Fruit fly (Drosophila melanogaster) whole organism, embryonic: ENCODE data around the gene nan.

ENCODE experiments used
- ATbp ChIP-seq: fragments of 200-800 bp; sonication (Bioruptor generic); optimal IDR thresholded peaks from 2 replicates; lab custom pipeline; 2017; ENCODE audit warnings: missing biosample characterization, mild to moderate bottlenecking, missing genetic modification characterization, missing genetic modification reagents
- Abd-B ChIP-seq: fragments of 200-800 bp; sonication (Bioruptor generic); optimal IDR thresholded peaks from 2 replicates; lab custom pipeline; 2018; ENCODE audit warnings: missing biosample characterization, mild to moderate bottlenecking, missing genetic modification characterization, moderate library complexity
- CG10147 ChIP-seq: fragments of 200-800 bp; sonication (Bioruptor generic); optimal IDR thresholded peaks from 2 replicates; lab custom pipeline; 2019; ENCODE audit warnings: missing biosample characterization, mild to moderate bottlenecking, missing genetic modification characterization, moderate library complexity
- CG1024 ChIP-seq: fragments of 200-800 bp; sonication (Bioruptor generic); IDR thresholded peaks from 2 replicates; pipeline ENCODE4 v1.3.6; 2022; ENCODE audit warnings: missing biosample characterization, missing genetic modification characterization
- CG11504 ChIP-seq: fragments of 200-800 bp; sonication (Bioruptor generic); optimal IDR thresholded peaks from 3 replicates; lab custom pipeline; 2019; ENCODE audit warnings: missing biosample characterization, mild to moderate bottlenecking, missing genetic modification characterization, moderate library complexity
- CG12236 ChIP-seq: fragments of 200-800 bp; sonication (Bioruptor generic); optimal IDR thresholded peaks from 2 replicates; lab custom pipeline; 2016; ENCODE audit warnings: missing biosample characterization, missing genetic modification characterization
- CG14050 ChIP-seq: fragments of 200-800 bp; sonication (Bioruptor generic); IDR thresholded peaks from 3 replicates; pipeline ENCODE4 v1.3.6; 2022; ENCODE audit warnings: missing biosample characterization, missing genetic modification characterization
- CG15479 ChIP-seq: fragments of 200-800 bp; sonication (Bioruptor generic); optimal IDR thresholded peaks from 3 replicates; lab custom pipeline; 2019; ENCODE audit warnings: missing biosample characterization, mild to moderate bottlenecking, missing genetic modification characterization, moderate library complexity
- CG16815 ChIP-seq: fragments of 200-800 bp; sonication (Bioruptor generic); optimal IDR thresholded peaks from 3 replicates; lab custom pipeline; 2017; ENCODE audit warnings: missing biosample characterization, mild to moderate bottlenecking, missing genetic modification characterization
- CG17385 ChIP-seq: fragments of 200-800 bp; sonication (Bioruptor generic); optimal IDR thresholded peaks from 3 replicates; lab custom pipeline; 2018; ENCODE audit warnings: missing biosample characterization, mild to moderate bottlenecking, missing genetic modification characterization
- CG17612 ChIP-seq: fragments of 200-800 bp; sonication (Bioruptor generic); IDR thresholded peaks from 2 replicates; pipeline ENCODE4 v1.3.6; 2022; ENCODE audit warnings: missing biosample characterization, missing genetic modification characterization
- CG17802 ChIP-seq: fragments of 200-800 bp; sonication (Bioruptor generic); optimal IDR thresholded peaks from 2 replicates; lab custom pipeline; 2018; ENCODE audit warnings: missing biosample characterization, mild to moderate bottlenecking, missing genetic modification characterization, moderate library complexity
- CG2678 ChIP-seq: fragments of 200-800 bp; sonication (Bioruptor generic); optimal IDR thresholded peaks from 3 replicates; lab custom pipeline; 2019; ENCODE audit warnings: missing biosample characterization, mild to moderate bottlenecking, missing genetic modification characterization, moderate library complexity
- CG4282 ChIP-seq: fragments of 200-800 bp; sonication (Bioruptor generic); optimal IDR thresholded peaks from 2 replicates; lab custom pipeline; 2016; ENCODE audit warnings: missing biosample characterization, missing genetic modification characterization
- CG4854 ChIP-seq: fragments of 200-800 bp; sonication (Bioruptor generic); optimal IDR thresholded peaks from 2 replicates; lab custom pipeline; 2016; ENCODE audit warnings: missing biosample characterization, missing genetic modification characterization, inconsistent platforms
- CG8388 ChIP-seq: fragments of 200-800 bp; sonication (Bioruptor generic); optimal IDR thresholded peaks from 2 replicates; lab custom pipeline; 2019; ENCODE audit warnings: missing biosample characterization, mild to moderate bottlenecking, missing genetic modification characterization, moderate library complexity
- CrebB ChIP-seq: fragments of 200-800 bp; sonication (Bioruptor generic); optimal IDR thresholded peaks from 3 replicates; lab custom pipeline; 2018; ENCODE audit warnings: missing biosample characterization, mild to moderate bottlenecking, missing genetic modification characterization
- D ChIP-seq, 2 experiments: fragments of 200-800 bp in 1 of 2; fragments of >200 bp in 1 of 2; sonication (Bioruptor generic) in 1 of 2; optimal IDR thresholded peaks; 2 replicates in 1 of 2; 3 replicates in 1 of 2; lab custom pipeline; 2017; ENCODE audit warnings: mild to moderate bottlenecking in 1 of 2, missing biosample characterization in 1 of 2, missing genetic modification characterization in 1 of 2, missing genetic modification reagents in 1 of 2
- E2f1 ChIP-seq: fragments of 200-800 bp; sonication (Bioruptor generic); IDR thresholded peaks from 2 replicates; pipeline ENCODE4 v1.3.6; 2022; ENCODE audit warnings: missing biosample characterization, missing genetic modification characterization
- Ets97D ChIP-seq: fragments of 200-800 bp; sonication (Bioruptor generic); optimal IDR thresholded peaks from 3 replicates; lab custom pipeline; 2016; ENCODE audit warnings: missing biosample characterization, missing genetic modification characterization
- HLH4C ChIP-seq: fragments of 200-800 bp; sonication (Bioruptor generic); IDR thresholded peaks from 3 replicates; pipeline ENCODE4 v1.3.6; 2022; ENCODE audit warnings: missing biosample characterization, missing genetic modification characterization; ENCODE audit not compliant: partially characterized antibody
- Kr ChIP-seq: fragments of 200-800 bp; sonication (Bioruptor generic); optimal IDR thresholded peaks from 2 replicates; lab custom pipeline; 2017; ENCODE audit warnings: missing biosample characterization, mild to moderate bottlenecking, missing genetic modification characterization
- Nf-YA ChIP-seq: fragments of 200-800 bp; sonication (Bioruptor generic); IDR thresholded peaks from 2 replicates; pipeline ENCODE4 v1.3.6; 2022; ENCODE audit warnings: missing biosample characterization, missing genetic modification characterization
- Oli ChIP-seq: fragments of 200-800 bp; sonication (Bioruptor generic); optimal IDR thresholded peaks from 2 replicates; lab custom pipeline; 2018; ENCODE audit warnings: missing biosample characterization, mild to moderate bottlenecking, missing genetic modification characterization, moderate library complexity
- Tbp ChIP-seq: fragments of >200 bp; optimal IDR thresholded peaks from 2 replicates; lab custom pipeline; 2018; ENCODE audit warnings: missing biosample characterization, missing genetic modification characterization
- Vsx1 ChIP-seq: fragments of 200-800 bp; sonication (Bioruptor generic); optimal IDR thresholded peaks from 2 replicates; lab custom pipeline; 2017; ENCODE audit warnings: missing biosample characterization, mild to moderate bottlenecking, missing genetic modification characterization, missing genetic modification reagents
- Xbp1 ChIP-seq: fragments of 200-800 bp; sonication (Bioruptor generic); optimal IDR thresholded peaks from 3 replicates; lab custom pipeline; 2016; ENCODE audit warnings: missing biosample characterization, mild to moderate bottlenecking, missing genetic modification characterization
- ap ChIP-seq: fragments of 200-800 bp; sonication (Bioruptor generic); IDR thresholded peaks from 2 replicates; pipeline ENCODE4 v1.3.6; 2022; ENCODE audit warnings: missing biosample characterization, missing genetic modification characterization
- bowl ChIP-seq: fragments of 200-800 bp; sonication (Bioruptor generic); IDR thresholded peaks from 2 replicates; pipeline ENCODE4 v1.3.6; 2022; ENCODE audit warnings: missing biosample characterization, missing genetic modification characterization
- croc ChIP-seq: fragments of 200-800 bp; sonication (Bioruptor generic); conservative IDR thresholded peaks from 3 replicates; pipeline ENCODE4 v1.3.6; 2022; ENCODE audit warnings: missing biosample characterization, missing genetic modification characterization
- disco-r ChIP-seq: fragments of 200-800 bp; sonication (Bioruptor generic); optimal IDR thresholded peaks from 2 replicates; lab custom pipeline; 2016; ENCODE audit warnings: missing biosample characterization, missing genetic modification characterization
- gsb ChIP-seq: fragments of 200-800 bp; sonication (Bioruptor generic); IDR thresholded peaks from 2 replicates; pipeline ENCODE4 v1.3.6; 2022; ENCODE audit warnings: missing biosample characterization, missing genetic modification characterization
- hb ChIP-seq: fragments of 200-800 bp; sonication (Bioruptor generic); IDR thresholded peaks from 3 replicates; pipeline ENCODE4 v1.3.6; 2022; ENCODE audit warnings: missing biosample characterization, missing genetic modification characterization; ENCODE audit not compliant: partially characterized antibody
- kni ChIP-seq: fragments of 200-800 bp; sonication (Bioruptor generic); optimal IDR thresholded peaks from 3 replicates; lab custom pipeline; 2017; ENCODE audit warnings: mild to moderate bottlenecking, missing biosample characterization, missing genetic modification reagents, missing genetic modification characterization
- lmd ChIP-seq: fragments of 200-800 bp; sonication (Bioruptor generic); IDR thresholded peaks from 2 replicates; pipeline ENCODE4 v1.3.6; 2022; ENCODE audit warnings: missing biosample characterization, missing genetic modification characterization
- luna ChIP-seq: fragments of 200-800 bp; sonication (Bioruptor generic); optimal IDR thresholded peaks from 2 replicates; lab custom pipeline; 2016; ENCODE audit warnings: missing biosample characterization, missing genetic modification characterization
- nerfin-1 ChIP-seq: fragments of 200-800 bp; sonication (Bioruptor generic); optimal IDR thresholded peaks from 3 replicates; lab custom pipeline; 2019; ENCODE audit warnings: missing biosample characterization, mild to moderate bottlenecking, missing genetic modification characterization, moderate library complexity
- odd ChIP-seq: fragments of 200-800 bp; sonication (Bioruptor generic); optimal IDR thresholded peaks from 2 replicates; lab custom pipeline; 2017; ENCODE audit warnings: missing biosample characterization, mild to moderate bottlenecking, missing genetic modification characterization
- onecut ChIP-seq: fragments of 200-800 bp; sonication (Bioruptor generic); IDR thresholded peaks from 2 replicates; pipeline ENCODE4 v1.3.6; 2022; ENCODE audit warnings: missing biosample characterization, missing genetic modification characterization
- pfk ChIP-seq: fragments of 200-800 bp; sonication (Bioruptor generic); optimal IDR thresholded peaks from 2 replicates; lab custom pipeline; 2018; ENCODE audit warnings: missing biosample characterization, mild to moderate bottlenecking, missing genetic modification characterization, moderate library complexity
- pnt ChIP-seq: fragments of 200-800 bp; sonication (Bioruptor generic); optimal IDR thresholded peaks from 3 replicates; lab custom pipeline; 2016; ENCODE audit warnings: missing biosample characterization, missing genetic modification characterization
- sens-2 ChIP-seq: fragments of 200-800 bp; sonication (Bioruptor generic); IDR thresholded peaks from 2 replicates; pipeline ENCODE4 v1.3.6; 2022; ENCODE audit warnings: missing biosample characterization, missing genetic modification characterization
- sisA ChIP-seq: fragments of 200-800 bp; sonication (Bioruptor generic); IDR thresholded peaks from 2 replicates; pipeline ENCODE4 v1.3.6; 2022; ENCODE audit warnings: missing biosample characterization, missing genetic modification characterization
- slou ChIP-seq: fragments of 200-800 bp; sonication (Bioruptor generic); optimal IDR thresholded peaks from 3 replicates; lab custom pipeline; 2016; ENCODE audit warnings: missing biosample characterization, missing genetic modification characterization
- slp2 ChIP-seq: fragments of 200-800 bp; sonication (Bioruptor generic); optimal IDR thresholded peaks from 2 replicates; lab custom pipeline; 2016; ENCODE audit warnings: missing biosample characterization, missing genetic modification characterization
- sqz ChIP-seq: fragments of 200-800 bp; sonication (Bioruptor generic); optimal IDR thresholded peaks from 3 replicates; lab custom pipeline; 2018; ENCODE audit warnings: missing biosample characterization, mild to moderate bottlenecking, missing genetic modification characterization
- toy ChIP-seq: fragments of 200-800 bp; sonication (Bioruptor generic); IDR thresholded peaks from 2 replicates; pipeline ENCODE4 v1.3.6; 2022; ENCODE audit warnings: missing biosample characterization, missing genetic modification characterization
- ttk ChIP-seq: fragments of 200-800 bp; sonication (Bioruptor generic); IDR thresholded peaks from 2 replicates; pipeline ENCODE4 v2.1.2; 2022; ENCODE audit warnings: missing biosample characterization, missing genetic modification characterization
- wek ChIP-seq: fragments of 200-800 bp; sonication (Bioruptor generic); optimal IDR thresholded peaks from 3 replicates; lab custom pipeline; 2018; ENCODE audit warnings: missing biosample characterization, mild to moderate bottlenecking, missing genetic modification characterization, moderate library complexity
- zen ChIP-seq: fragments of 200-800 bp; sonication (Bioruptor generic); optimal IDR thresholded peaks from 3 replicates; lab custom pipeline; 2018; ENCODE audit warnings: missing biosample characterization, mild to moderate bottlenecking, missing genetic modification characterization, moderate library complexity
- zfh1 ChIP-seq: fragments of 200-800 bp; sonication (Bioruptor generic); IDR thresholded peaks from 3 replicates; pipeline ENCODE4 v1.3.6; 2022; ENCODE audit warnings: missing biosample characterization, missing genetic modification characterization

The nan gene

DNA sequence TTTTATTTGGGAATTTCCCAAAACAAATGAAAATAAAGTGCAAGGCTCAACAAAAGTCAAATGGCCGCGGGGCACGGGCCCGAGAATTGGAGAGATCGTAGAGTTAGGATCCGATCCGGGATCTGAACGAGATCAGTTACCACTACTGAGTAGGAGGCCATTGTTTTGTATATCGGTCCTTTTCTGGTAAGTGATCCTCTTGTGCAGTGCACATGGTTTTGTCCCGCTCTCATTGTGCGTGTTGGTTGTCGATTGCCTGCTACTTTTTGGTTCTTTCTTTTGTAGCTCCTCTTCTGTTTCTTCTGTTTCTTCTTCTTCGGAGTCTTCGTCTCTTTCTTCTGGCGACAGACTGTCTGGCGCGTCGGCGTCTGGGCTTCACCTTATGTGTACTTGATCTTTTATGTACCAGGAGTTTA, 39.3 kb downstream of the nan start (continued):
- TF ChIP-seq CG4854 (no peak), CG12236 (GFP tag; lab: Kevin White, UChicago) (no peak), Xbp1 (GFP tag; lab: Kevin White, UChicago) (no peak), ap (GFP tag; lab: Robert Waterston, UW) (no peak), HLH4C (no peak), CG11504 (tag; lab: Kevin White, UChicago) (no peak), zen (tag; lab: Kevin White, UChicago) (peak; percentile 64), Kr (no peak), Vsx1 (no peak), CG17385 (peak; percentile 44), bowl (no peak), CG16815 (GFP tag; lab: Kevin White, UChicago) (no peak), CG17802 (tag; lab: Kevin White, UChicago) (no peak), CG14050 (GFP tag; lab: Robert Waterston, UW) (no peak), odd (GFP tag; lab: Kevin White, UChicago) (no peak), CrebB (tag; lab: Kevin White, UChicago) (no peak), nerfin-1 (tag; lab: Kevin White, UChicago) (no peak)

DNA sequence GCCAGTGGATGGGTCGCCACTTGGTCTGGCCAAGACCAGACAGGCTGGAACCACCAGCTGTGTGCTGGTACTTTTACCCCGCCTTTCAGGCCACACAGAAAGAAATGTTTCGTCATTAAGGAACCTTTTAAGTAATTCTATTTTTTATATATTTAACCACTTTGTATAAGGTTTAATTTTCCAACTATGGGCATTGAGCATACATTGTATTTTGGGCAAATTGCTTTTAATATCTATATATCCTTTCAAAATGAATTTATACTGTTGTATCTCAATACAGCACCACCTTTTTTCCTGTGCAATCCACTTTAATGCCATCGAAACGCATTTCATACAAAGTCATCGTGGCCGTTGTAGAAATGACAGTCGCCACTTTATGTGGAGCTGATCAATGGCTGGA, 43.1 kb downstream of the nan start:
- 0 out of 3 replicates have a peak, but pooled peaks have one; percentile 19 for TF ChIP-seq zfh1
- no peak for TF ChIP-seq toy (GFP tag; lab: Robert Waterston, UW)
- no peak for TF ChIP-seq Ets97D (GFP tag; lab: Kevin White, UChicago)
- TF ChIP-seq onecut (GFP tag; lab: Robert Waterston, UW), result no peak
- TF ChIP-seq ttk, result no peak
- TF ChIP-seq sisA (GFP tag; lab: Robert Waterston, UW), result no peak
- peak; percentile 14 for TF ChIP-seq sqz (GFP tag; lab: Kevin White, UChicago)
- TF ChIP-seq Xbp1 (GFP tag; lab: Kevin White, UChicago), result peak; percentile 3
- no peak for TF ChIP-seq kni (GFP tag; lab: Kevin White, UChicago)
- no peak for TF ChIP-seq CG1024 (GFP tag; lab: Robert Waterston, UW)
- no peak for TF ChIP-seq pnt (GFP tag; lab: Kevin White, UChicago)
- no peak for TF ChIP-seq CG8388
- peak; percentile 24 for TF ChIP-seq Oli (tag; lab: Kevin White, UChicago)
- no peak for TF ChIP-seq CG17612 (GFP tag; lab: Robert Waterston, UW)
- TF ChIP-seq CG4282 (GFP tag; lab: Kevin White, UChicago), result no peak
- no peak for TF ChIP-seq wek (GFP tag; lab: Kevin White, UChicago)
- TF ChIP-seq hb (GFP tag; lab: Robert Waterston, UW), result no peak
- TF ChIP-seq CG10147, result no peak
- no peak for TF ChIP-seq D (optimal IDR thresholded peaks at IDR 0.05; lab: Kevin White, UChicago)
- TF ChIP-seq D (GFP tag; optimal IDR thresholded peaks at IDR 0.05; lab: Kevin White, UChicago), result peak; percentile 54
- no peak for TF ChIP-seq CG15479 (GFP tag; lab: Kevin White, UChicago)
- TF ChIP-seq E2f1 (GFP tag; lab: Robert Waterston, UW), result no peak
- TF ChIP-seq ATbp (GFP tag; lab: Kevin White, UChicago), result peak; percentile 37
- TF ChIP-seq sens-2, result no peak
- TF ChIP-seq luna (GFP tag; lab: Kevin White, UChicago), result no peak
- no peak for TF ChIP-seq Abd-B (GFP tag; lab: Kevin White, UChicago)
- no peak for TF ChIP-seq disco-r
- TF ChIP-seq croc (GFP tag; lab: Robert Waterston, UW), result no peak
- no peak for TF ChIP-seq slp2 (GFP tag; lab: Kevin White, UChicago)
- no peak for TF ChIP-seq CG2678 (tag; lab: Kevin White, UChicago)
- no peak for TF ChIP-seq Nf-YA (GFP tag; lab: Robert Waterston, UW)
- TF ChIP-seq gsb (GFP tag; lab: Robert Waterston, UW), result no peak
- no peak; the same call in 1 of the 2 replicates for TF ChIP-seq lmd
- TF ChIP-seq Tbp (GFP tag; lab: Kevin White, UChicago), result no peak
- TF ChIP-seq pfk (GFP tag; lab: Kevin White, UChicago), result no peak
- TF ChIP-seq slou (GFP tag; lab: Kevin White, UChicago), result no peak
